Fruit fly (Drosophila melanogaster): ENCODE results near the gene CG7706.

Gene CG7706

dm6 chr3R:18643646-18644045 lies 34.0 kb upstream of the CG7706 start:
- no peak for TF ChIP-seq TFAM (GFP tag; optimal IDR thresholded peaks at IDR 0.05)
- peak; percentile 63 for TF ChIP-seq Ets65A (GFP tag)
- no peak for TF ChIP-seq sima (GFP tag; optimal IDR thresholded peaks at IDR 0.05)
- TF ChIP-seq CG13894 (tag; optimal IDR thresholded peaks at IDR 0.05) = peak; percentile 95

DNA sequence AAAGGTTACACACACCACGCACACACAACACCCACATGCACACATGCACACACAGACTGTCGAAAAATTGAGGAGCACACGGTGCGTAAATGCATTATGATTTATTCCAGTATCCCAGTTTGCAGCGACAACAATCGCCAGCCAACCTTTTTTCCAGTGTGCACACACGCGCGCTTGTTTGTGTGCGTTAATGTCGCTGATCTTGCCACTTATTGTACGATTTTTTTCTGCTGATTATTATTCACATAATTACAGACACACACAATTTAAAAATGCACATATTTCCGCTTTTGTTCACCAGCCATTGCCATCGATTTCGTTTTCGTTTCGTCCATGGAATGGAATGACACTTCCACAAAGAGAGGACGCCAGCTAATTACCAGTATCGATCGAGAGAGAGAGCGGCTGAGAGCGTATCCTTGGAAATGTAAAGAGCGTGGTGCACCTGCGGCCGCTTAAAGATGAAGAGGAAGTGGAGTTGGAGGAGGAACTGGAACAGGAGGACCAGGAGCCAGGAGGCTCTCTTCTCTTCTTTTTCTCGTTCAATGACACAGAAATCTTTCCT lies 19.2 kb upstream of the CG7706 start:
- TF ChIP-seq vvl (GFP tag; IDR thresholded peaks at IDR 0.05) (peak; percentile 40; the same call in 1 of the 2 replicates), onecut (GFP tag; IDR thresholded peaks at IDR 0.05) (peak; percentile 78), D (optimal IDR thresholded peaks at IDR 0.05) (peak; percentile 4), D (GFP tag; optimal IDR thresholded peaks at IDR 0.05) (no peak), CG14710 (tag; optimal IDR thresholded peaks at IDR 0.05) (peak; percentile 92), CG11696 (GFP tag; IDR thresholded peaks at IDR 0.05) (0 out of 2 replicates have a peak, but pooled peaks have one; percentile 7), zf30C (GFP tag; optimal IDR thresholded peaks at IDR 0.05) (peak; percentile 48), ci (GFP tag; IDR thresholded peaks at IDR 0.05) (0 out of 3 replicates have a peak, but pooled peaks have one; percentile 34), Ets65A (GFP tag) (peak; percentile 72), PHDP (tag; optimal IDR thresholded peaks at IDR 0.05) (no peak), Trl (optimal IDR thresholded peaks at IDR 0.05) (peak; percentile 73 to 78), Trl (GFP tag; optimal IDR thresholded peaks at IDR 0.05) (no peak), CG1024 (GFP tag; IDR thresholded peaks at IDR 0.05) (no peak)

dm6 chr3R:18658945-18659642 lies 18.5 kb upstream of the CG7706 start, which contains the start of the genes CG31224 and CstF64:
Gene CG31224 (minus strand): TSS chr3R:18659309.
Gene CstF64 (plus strand): TSS chr3R:18659618.
- peak; percentile 50 for TF ChIP-seq CG9797 (GFP tag; optimal IDR thresholded peaks at IDR 0.05)
- TF ChIP-seq CG7745 (tag; optimal IDR thresholded peaks at IDR 0.05) = no peak
- TF ChIP-seq CG6854 (GFP tag; optimal IDR thresholded peaks at IDR 0.05) = peak; percentile 27
- peak; percentile 79; the same call in 1 of the 3 replicates for TF ChIP-seq CG34422 (GFP tag; IDR thresholded peaks at IDR 0.05)
- peak; percentile 92 for TF ChIP-seq CG3847 (GFP tag; IDR thresholded peaks at IDR 0.05)
- TF ChIP-seq lmd (GFP tag; IDR thresholded peaks at IDR 0.05) = peak; percentile 80
- no peak for TF ChIP-seq Nf-YC (tag; optimal IDR thresholded peaks at IDR 0.05)
- peak in 1 of 3 experiments; percentile 73 for TF ChIP-seq Stat92E (GFP tag; optimal IDR thresholded peaks at IDR 0.05)
- TF ChIP-seq CG33213 (GFP tag; optimal IDR thresholded peaks at IDR 0.05) = peak; percentile 88
- TF ChIP-seq CG17612 (GFP tag; IDR thresholded peaks at IDR 0.05) = no peak
- peak; percentile 71; the same call in 1 of the 2 replicates for TF ChIP-seq E2f2 (GFP tag; IDR thresholded peaks at IDR 0.05)
- TF ChIP-seq esg (GFP tag; conservative IDR thresholded peaks at IDR 0.05) = peak; percentile 68
- peak; percentile 52 for TF ChIP-seq CG14965 (GFP tag; optimal IDR thresholded peaks at IDR 0.05; ENCODE audit: borderline replicate concordance)
- TF ChIP-seq CG6689 (GFP tag; IDR thresholded peaks at IDR 0.05) = peak; percentile 84
- peak; percentile 76 for TF ChIP-seq CG7556 (GFP tag; optimal IDR thresholded peaks at IDR 0.05)
- peak; percentile 40 for TF ChIP-seq psq (GFP tag; optimal IDR thresholded peaks at IDR 0.05)
- peak; percentile 84 for TF ChIP-seq tgo (GFP tag; IDR thresholded peaks at IDR 0.05)
- TF ChIP-seq dimm (GFP tag; IDR thresholded peaks at IDR 0.05) = peak; percentile 46; the same call in 1 of the 2 replicates
- peak; percentile 8 for TF ChIP-seq kah (GFP tag; optimal IDR thresholded peaks at IDR 0.05)
- peak; percentile 57 for TF ChIP-seq da (GFP tag; optimal IDR thresholded peaks at IDR 0.05)
- peak; percentile 88 for TF ChIP-seq Antp (GFP tag; optimal IDR thresholded peaks at IDR 0.05)
- TF ChIP-seq CG3281 (GFP tag; optimal IDR thresholded peaks at IDR 0.05) = peak; percentile 85
- no peak for TF ChIP-seq hbn (GFP tag; IDR thresholded peaks at IDR 0.05; ENCODE audit: partially characterized antibody)
- TF ChIP-seq ara (GFP tag; IDR thresholded peaks at IDR 0.05) = peak; percentile 79
- peak; percentile 84 for TF ChIP-seq Fer1 (GFP tag; optimal IDR thresholded peaks at IDR 0.05)
- TF ChIP-seq CG10209 (GFP tag; optimal IDR thresholded peaks at IDR 0.05) = no peak
- peak; percentile 80 for TF ChIP-seq Ssrp (tag; optimal IDR thresholded peaks at IDR 0.05)
- peak; percentile 69 for TF ChIP-seq NC2α (GFP tag; optimal IDR thresholded peaks at IDR 0.05)
- peak; percentile 90 for TF ChIP-seq lab (GFP tag; optimal IDR thresholded peaks at IDR 0.05)
- peak; percentile 88 for TF ChIP-seq tx (GFP tag; optimal IDR thresholded peaks at IDR 0.05)
- no peak for TF ChIP-seq Adf1 (GFP tag; IDR thresholded peaks at IDR 0.05)
